Worm (Caenorhabditis elegans): Measurements from ENCODE around the gene ZK1240.1.

- TF ChIP-seq unc-39 (tag; optimal IDR thresholded peaks at IDR 0.05) (no peak), mep-1 (tag; optimal IDR thresholded peaks at IDR 0.05) (no peak)
These were observed 22.5 kb upstream of the ZK1240.1 start, which contains the start of gene B0281.3 for ce11 chrII:2306741-2307140.

All from whole organism, mixed stage, embryonic.